Fruit fly (Drosophila melanogaster) whole organism, prepupa: ENCODE results near the gene unc-119.

Experiments
- Blimp-1 ChIP-seq: fragments of 200-800 bp; sonication (Bioruptor generic); optimal IDR thresholded peaks from 3 replicates; lab custom pipeline; 2017; ENCODE audit warnings: missing biosample characterization, missing genetic modification characterization, mild to moderate bottlenecking, moderate library complexity, missing genetic modification reagents
- CG10631 ChIP-seq: fragments of 200-800 bp; sonication (Bioruptor generic); optimal IDR thresholded peaks from 2 replicates; lab custom pipeline; 2016; ENCODE audit warnings: missing biosample characterization, missing genetic modification characterization
- CG8632 ChIP-seq: fragments of 200-800 bp; sonication (Bioruptor generic); optimal IDR thresholded peaks from 3 replicates; lab custom pipeline; 2016; ENCODE audit warnings: missing biosample characterization, missing genetic modification characterization
- Eip93F ChIP-seq: fragments of 200-800 bp; sonication (Bioruptor generic); optimal IDR thresholded peaks from 2 replicates; lab custom pipeline; 2016; ENCODE audit warnings: missing biosample characterization, mild to moderate bottlenecking, missing genetic modification characterization
- Hr39 ChIP-seq: fragments of 200-800 bp; sonication (Bioruptor generic); optimal IDR thresholded peaks from 2 replicates; lab custom pipeline; 2016; ENCODE audit warnings: missing biosample characterization, missing genetic modification characterization
- esn ChIP-seq: fragments of 200-800 bp; sonication (Bioruptor generic); optimal IDR thresholded peaks from 2 replicates; lab custom pipeline; 2016; ENCODE audit warnings: missing biosample characterization, mild to moderate bottlenecking, missing genetic modification characterization, moderate library complexity
- fkh ChIP-seq: fragments of 200-800 bp; sonication (Bioruptor generic); optimal IDR thresholded peaks from 3 replicates; lab custom pipeline; 2017; ENCODE audit warnings: missing biosample characterization, mild to moderate bottlenecking, missing genetic modification characterization, moderate library complexity

DNA sequence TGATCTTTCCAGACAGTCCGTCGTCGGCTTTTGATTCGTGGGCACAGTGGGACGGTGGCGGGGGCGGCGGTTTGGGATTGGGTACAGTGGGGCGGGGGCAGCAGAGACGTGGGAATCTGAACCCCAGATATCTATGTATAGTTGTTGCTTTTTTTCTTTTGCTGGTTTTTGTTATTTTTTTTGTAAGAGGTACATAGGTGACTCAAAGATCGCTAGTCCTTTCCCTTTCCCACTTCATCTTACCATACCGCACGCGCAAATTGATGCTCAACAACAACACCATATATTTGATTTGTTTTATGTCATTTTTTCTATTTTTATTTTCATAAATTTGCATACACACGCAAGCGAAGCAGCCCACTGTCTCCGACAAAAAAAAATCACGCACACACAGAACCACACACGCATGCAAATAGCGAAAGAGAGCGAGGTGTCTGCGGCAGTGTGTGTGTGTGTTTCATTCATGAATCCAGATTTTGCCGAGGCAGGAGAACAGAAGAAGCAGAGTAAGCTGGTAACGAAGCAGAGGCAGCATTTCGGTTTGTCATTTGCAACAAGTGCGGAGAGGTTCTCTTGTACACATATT is 14.7 kb upstream of the unc-119 start:
- TF ChIP-seq Hr39, result peak; percentile 89
- peak; percentile 71 for TF ChIP-seq esn
- TF ChIP-seq CG8632 (GFP tag; lab: Kevin White, UChicago), result peak; percentile 80
- peak; percentile 91 for TF ChIP-seq CG10631 (GFP tag; lab: Kevin White, UChicago)
- TF ChIP-seq Eip93F (GFP tag; lab: Kevin White, UChicago), result no peak
- no peak for TF ChIP-seq fkh (GFP tag; lab: Kevin White, UChicago)
- TF ChIP-seq Blimp-1 (GFP tag; lab: Kevin White, UChicago), result peak; percentile 68
